Fruit fly (Drosophila melanogaster) whole organism, larva: ENCODE measurements around the gene CG43844.

ENCODE experiments used
- noc ChIP-seq: fragments of 200-800 bp; sonication (Bioruptor generic); optimal IDR thresholded peaks from 3 replicates; lab custom pipeline; 2019; ENCODE audit warnings: missing biosample characterization, mild to moderate bottlenecking, missing genetic modification characterization, moderate library complexity

Gene CG43844

DNA sequence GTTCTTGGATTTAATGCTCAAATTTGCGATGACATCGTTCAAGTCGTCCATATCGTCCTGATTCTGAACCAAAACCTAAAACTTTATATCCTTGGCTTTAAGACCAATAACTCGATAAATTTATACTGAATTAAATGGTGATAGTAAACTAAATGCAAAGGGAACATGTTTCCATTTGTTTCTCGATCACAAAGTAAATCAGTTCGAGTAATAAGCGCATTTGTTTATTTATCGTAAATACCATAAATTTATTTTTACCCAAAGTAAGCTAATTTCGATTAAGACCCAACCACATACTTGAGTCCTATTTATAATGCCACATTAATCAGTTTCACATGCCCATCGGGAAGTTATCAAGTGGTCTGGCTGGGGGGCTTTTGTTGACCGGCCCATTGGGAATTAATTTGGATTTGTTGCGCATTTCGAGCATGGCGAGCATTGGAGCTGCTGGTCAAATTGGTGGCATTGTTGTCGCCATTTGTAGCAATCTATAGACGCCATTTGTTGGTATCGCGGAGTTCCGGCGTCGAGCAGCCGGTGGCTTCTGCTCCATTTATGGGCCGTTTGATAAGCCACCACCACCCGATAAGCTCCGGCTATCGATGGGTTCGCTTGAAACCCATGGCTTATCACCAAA, 19.8 kb upstream of the CG43844 start, which contains the start of gene CG31174:
Gene CG31174 (minus strand): TSS at position 51 of the 637 bp plus-strand sequence.
- no peak for TF ChIP-seq noc (tag; lab: Kevin White, UChicago)

DNA sequence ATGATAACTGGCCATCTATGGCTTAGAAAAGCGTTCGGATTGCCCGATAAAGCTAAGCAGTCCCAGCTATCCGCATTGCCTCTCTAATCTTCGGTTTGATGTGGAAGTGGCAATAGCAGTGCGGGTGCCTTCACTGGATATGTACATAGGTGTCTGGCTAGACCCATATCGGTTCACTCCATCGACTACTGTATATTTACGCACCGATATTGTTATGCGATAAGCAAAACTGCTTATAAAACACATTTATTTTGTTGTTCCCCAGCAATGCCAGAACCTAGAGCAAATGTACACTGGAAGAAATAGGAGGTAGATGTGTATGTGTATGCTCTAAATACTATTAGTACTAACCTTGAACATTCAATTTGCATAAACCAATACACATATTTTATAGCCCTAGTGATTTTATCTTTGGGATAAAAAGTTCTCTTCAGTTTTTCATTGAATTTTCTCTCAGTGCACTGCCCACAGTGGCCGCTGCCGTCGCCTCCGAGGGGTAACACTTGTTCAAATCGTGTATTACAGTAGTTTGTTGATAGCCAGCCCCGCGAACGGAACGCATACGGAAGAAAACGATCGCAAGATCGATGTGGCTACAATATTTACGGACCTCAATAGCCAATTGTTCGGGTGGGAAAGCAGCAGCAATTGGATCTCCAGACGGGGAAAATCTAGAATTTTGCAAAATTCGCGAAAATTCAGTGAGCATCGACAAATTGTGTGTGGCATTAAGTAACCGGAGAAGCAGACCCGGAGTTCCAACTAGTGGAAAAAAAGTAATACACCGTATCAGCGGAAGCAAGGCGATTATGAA, 19.0 kb upstream of the CG43844 start, which contains the start of gene CG31431:
Gene CG31431 (plus strand): TSS at position 524 of the 814 bp plus-strand sequence.
- TF ChIP-seq noc (tag; lab: Kevin White, UChicago) = peak; percentile 99

DNA sequence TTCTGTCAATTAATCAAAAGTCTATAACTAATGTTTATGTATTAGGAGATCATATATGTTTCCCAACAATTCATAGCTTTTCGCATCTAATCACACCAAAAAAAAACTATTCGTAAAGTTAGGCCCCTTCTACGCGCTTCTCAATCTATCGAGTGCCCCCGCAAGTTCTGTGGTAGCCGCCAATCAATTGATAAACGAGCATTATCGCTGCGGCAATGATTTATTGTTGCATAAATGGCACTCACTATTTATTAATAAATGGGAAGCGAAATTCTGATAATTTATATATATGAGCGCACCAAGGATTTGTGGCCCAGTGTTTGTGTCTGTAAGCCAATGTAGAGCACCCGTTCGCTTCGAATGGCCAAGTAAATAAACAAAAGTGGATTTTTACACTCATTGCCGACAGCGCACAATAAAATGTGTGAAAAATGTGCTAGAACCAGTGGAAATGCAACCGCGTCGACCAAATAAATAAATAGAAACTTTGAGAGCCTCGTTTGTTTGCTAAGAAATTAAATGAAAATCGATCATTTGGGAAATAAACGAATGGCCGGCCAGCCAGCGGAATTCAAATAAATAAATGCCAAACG, 17.9 kb upstream of the CG43844 start:
- peak; percentile 13 for TF ChIP-seq noc (tag; lab: Kevin White, UChicago)

DNA sequence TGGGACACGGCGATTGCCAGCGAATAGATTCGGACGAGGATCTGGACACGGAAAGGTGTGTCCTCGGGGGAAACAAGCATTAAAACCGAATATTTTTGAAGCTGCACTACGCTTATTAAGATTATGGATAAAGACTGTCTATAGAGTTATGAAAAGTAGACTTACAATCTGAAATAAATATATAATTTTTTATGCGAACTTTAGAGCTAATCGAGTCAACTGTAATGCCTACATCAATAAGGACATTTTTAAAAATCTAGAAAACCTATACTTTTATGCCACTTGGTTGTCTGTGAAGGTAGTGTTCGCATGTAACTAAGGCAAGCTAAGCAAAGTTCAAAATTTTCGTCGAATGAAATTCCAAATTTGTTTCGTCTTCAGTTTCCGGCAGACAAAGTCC, 15.9 kb upstream of the CG43844 start, which contains the start of gene CG31178:
Gene CG31178 (plus strand): TSS at position 301 of the 400 bp plus-strand sequence.
- no peak for TF ChIP-seq noc (tag; lab: Kevin White, UChicago)

DNA sequence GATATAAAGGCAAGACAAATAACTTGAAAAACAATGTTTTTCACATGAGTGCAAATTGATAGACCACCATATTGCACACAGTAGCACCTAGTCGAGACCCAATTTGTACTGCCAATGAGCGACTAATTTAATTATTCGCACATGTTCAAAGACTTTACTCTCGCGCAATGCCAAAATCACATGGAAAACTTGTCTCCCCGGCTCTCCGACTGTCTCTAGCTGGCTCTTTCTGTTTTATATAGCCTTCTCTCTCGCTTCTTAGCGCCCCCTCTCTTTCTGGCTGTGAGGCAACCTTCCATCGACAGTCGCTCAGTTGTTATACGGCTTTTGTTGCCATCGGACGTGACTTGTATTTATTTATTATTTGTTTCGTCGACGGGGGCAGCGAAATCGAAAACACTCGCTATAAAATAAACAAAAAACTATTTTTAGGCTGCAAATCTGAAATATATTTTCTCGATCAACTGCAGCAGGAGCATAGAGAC, 14.3 kb upstream of the CG43844 start, which contains the start of gene CG6656:
Gene CG6656 (plus strand): TSS at position 312 of the 485 bp plus-strand sequence.
- TF ChIP-seq noc (tag; lab: Kevin White, UChicago) = peak; percentile 46

DNA sequence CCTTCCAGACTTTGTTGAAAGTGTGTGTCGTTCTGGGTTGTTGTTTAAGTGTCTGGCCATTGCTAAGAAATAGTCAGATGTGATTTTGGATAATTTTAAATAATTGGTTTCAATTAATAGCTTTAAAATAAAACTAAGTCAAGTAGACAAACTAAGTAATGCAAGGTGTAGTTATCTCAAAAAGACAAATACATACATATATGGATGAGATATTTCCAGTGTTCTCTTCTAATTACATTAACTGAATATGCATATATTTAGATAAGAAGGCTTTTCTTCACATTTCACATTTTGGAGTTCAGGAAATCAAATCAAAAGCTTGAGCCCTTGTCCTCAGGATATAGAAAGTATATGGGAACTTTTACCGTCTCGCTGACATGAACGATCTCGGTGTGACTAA, 11.7 kb upstream of the CG43844 start, which contains the start of gene P5CDh2:
Gene P5CDh2 (plus strand): TSS at position 301 of the 400 bp plus-strand sequence.
- TF ChIP-seq noc (tag; lab: Kevin White, UChicago) = no peak

DNA sequence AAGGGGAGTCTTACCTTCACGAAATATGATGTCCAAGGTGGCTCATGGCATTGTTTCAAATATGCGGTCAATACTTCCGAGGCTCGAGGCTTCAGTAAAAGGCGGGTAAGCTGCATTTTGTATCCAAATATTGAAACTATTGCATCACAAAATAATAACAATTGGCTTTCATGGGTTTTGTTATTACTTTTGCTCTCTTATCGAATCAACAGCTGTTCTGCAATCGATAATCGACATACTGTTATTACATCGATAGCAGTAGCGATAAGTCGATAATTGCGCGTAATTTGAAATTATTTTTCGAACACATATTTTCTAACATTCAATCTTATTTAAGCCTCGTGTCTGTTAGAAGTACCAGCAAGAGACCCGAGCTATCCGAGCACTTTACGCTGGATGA, 10.9 kb upstream of the CG43844 start, which contains the start of gene CG34148:
Gene CG34148 (minus strand): TSS at position 214 of the 400 bp plus-strand sequence.
- TF ChIP-seq noc (tag; lab: Kevin White, UChicago) = no peak

DNA sequence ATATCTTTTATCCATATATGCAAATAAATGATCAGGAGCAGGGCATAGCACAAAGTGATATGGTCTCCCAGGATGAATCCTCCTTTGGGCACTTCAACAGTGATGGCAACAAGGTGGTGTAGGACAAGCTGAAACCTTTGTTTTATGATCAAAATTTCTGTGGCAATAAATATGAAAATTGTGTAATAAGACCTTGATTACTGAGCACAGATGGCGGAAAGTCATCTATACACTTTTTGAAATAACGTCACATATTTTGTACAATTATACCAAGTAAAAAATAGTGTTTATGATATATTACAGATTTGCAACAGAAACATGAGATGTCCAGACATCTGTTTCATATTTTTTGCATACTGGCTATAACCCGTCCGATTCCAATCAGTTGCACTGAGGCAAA, 8.8 kb upstream of the CG43844 start, which contains the start of gene CG31465:
Gene CG31465 (plus strand): TSS at position 301 of the 400 bp plus-strand sequence.
- no peak for TF ChIP-seq noc (tag; lab: Kevin White, UChicago)

DNA sequence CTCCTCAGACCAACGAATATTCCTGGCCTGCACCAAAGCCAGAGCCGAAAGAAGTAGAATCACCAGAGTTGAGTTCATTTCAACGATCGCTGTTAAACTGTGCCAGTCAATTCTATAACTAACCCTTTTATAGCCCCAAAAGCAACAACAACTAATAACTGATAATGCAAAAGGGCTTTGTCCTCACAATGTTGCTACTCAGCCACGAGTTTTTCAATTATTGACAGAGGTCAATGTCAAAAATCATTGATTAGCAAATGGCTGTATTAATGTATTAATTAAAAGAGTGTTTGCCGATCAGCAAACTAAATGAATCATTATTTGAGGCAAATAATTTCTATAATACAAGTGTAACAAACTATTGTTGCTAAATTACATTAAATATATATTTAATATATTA, 5.0 kb upstream of the CG43844 start, which contains the start of gene fit:
Gene fit (minus strand): TSS at position 101 of the 400 bp plus-strand sequence.
- TF ChIP-seq noc (tag; lab: Kevin White, UChicago) = no peak

DNA sequence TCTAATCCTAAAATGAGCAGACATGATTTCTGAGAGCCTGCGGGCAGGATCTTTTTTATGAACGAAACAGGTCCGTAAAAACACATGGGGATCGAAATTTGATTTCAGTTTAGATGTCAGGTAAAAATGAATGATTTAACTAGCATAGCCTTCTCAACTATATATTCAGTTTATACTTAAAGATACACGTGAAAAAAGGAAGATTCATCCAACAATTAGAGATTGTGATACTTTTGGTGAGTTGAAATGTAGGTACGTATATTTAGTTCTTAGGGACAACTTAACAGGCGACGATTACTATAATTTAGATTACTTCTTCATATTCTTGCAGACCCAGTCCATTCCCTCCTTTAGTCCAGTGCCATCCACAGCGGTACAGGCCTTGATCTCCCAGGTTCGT, 3.9 kb upstream of the CG43844 start, which contains the start of gene CG17819:
Gene CG17819 (minus strand): TSS at position 101 of the 400 bp plus-strand sequence.
- no peak for TF ChIP-seq noc (tag; lab: Kevin White, UChicago)

DNA sequence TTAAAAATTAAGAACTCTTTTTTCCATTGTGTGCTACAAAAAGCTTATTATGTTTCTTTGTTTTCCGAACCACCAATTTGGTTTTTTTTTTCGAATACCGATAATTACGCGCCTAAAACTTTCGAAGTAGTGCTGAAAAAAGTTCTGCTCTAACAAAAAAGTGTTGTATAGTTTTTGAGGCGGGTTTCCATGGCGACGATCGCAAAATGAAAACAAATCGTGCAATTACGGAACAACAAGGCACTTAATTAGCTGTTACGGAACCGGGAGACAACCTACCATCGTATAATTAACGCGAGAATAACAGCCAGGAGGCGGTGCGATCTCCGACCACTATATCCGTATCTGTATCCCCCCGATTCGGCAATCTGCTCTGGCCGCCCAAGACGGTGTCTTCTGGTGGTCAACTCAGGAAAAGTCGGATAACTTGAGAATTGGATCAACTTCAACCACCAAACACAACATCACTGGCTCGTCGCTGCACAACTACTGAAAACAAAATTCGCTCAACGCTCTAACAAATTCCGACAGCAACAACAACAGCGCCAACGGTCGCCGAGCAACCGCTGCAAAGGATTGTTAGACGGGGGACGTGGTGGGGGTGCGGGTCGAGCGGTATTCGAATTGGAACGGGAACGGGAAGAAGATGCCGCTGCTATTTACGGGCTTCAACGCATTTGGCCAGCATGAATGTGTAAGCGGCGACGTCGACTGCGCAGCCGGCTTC, 2.3 kb upstream of the CG43844 start, which contains the start of the genes CG6678 and dnd:
Gene CG6678 (plus strand): TSS at position 169 of the 727 bp plus-strand sequence.
Gene dnd (minus strand): TSS at position 495 of the 727 bp plus-strand sequence.
- TF ChIP-seq noc (tag; lab: Kevin White, UChicago) = no peak

DNA sequence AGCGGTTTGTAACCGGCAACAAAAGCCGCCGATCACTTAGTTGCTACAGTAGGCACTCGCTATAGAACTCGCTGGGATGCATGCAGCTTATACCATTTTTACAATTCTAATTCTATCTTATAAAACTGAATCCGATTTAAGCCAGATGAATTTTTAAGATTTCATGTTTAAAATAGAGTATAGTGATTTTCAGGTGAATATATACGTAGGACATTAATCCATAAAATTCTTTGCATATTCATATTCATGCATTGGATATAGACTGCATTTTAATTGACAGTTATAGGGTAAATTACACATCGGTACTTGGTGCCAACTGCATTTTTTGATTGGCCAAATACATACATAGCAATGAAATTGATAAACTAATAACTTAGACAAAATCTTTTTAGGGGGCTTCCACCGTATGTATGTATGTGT, 1.7 kb upstream of the CG43844 start:
- TF ChIP-seq noc (tag; lab: Kevin White, UChicago) = no peak

DNA sequence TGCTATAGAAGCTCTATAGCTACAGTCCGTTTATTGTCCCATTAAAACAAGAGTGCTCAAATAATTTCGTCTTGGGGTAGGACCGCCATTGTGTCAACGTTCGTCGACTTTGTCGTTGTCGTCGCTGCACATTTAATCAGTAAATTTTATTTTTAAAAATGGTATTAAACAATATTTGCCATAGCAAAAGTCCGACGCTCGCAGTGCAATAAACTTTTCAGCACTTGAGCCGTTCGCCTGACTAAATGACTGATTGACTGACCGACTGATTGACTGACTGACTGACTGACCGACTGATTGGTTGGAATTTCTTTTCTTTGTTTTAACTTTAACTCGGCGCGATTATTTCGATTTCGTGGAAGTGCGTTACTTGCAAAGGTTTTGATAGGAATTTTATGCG, 606 bp downstream of the CG43844 start:
- TF ChIP-seq noc (tag; lab: Kevin White, UChicago) = no peak

DNA sequence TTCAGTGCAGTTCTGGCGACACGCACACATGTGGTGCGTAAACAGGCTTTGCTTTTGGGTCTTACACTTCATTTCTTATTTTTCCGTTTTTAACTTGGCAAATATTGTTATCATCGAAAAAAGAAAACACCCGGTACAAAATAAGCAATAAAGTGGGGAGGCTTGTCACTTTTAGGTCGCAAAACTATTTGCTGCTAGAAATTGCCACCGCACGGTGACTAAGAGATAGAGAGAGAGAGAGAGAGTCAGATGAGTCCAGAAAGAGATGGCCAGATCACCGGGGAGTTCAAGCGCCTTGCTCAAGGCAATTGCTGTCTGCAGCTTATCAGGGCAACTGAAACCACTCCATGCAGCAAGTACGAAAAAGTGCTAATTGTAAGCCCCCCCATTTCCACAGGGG, 1.4 kb downstream of the CG43844 start:
- no peak for TF ChIP-seq noc (tag; lab: Kevin White, UChicago)
